Worm (Caenorhabditis elegans) whole organism, L2 larva: ENCODE results near the gene rnp-7.
A peak's percentile ranks its signal among the peaks of the same experiment; 100 is the strongest.

Experiments
- ZK546.5 ChIP-seq: sonication (generic microtip); optimal IDR thresholded peaks from 2 replicates; lab custom pipeline; 2017; ENCODE audit warnings: missing biosample characterization, missing genetic modification characterization
- ama-1 ChIP-seq: fragments of 150-350 bp; optimal IDR thresholded peaks from 2 replicates; lab custom pipeline; 2018; ENCODE audit warnings: inconsistent platforms
- blmp-1 ChIP-seq: sonication (generic microtip); optimal IDR thresholded peaks from 2 replicates; lab custom pipeline; 2017; ENCODE audit warnings: missing genetic modification characterization, mild to moderate bottlenecking, missing compliant biosample characterization, antibody characterized with exemption, moderate library complexity; ENCODE audit not compliant: insufficient read depth
- egl-27 ChIP-seq: sonication (generic microtip); optimal IDR thresholded peaks from 3 replicates; lab custom pipeline; 2017; ENCODE audit warnings: missing biosample characterization, missing genetic modification reagents, missing genetic modification characterization
- lin-13 ChIP-seq: fragments of 150-350 bp; optimal IDR thresholded peaks from 2 replicates; lab custom pipeline; 2014; ENCODE audit warnings: missing biosample characterization, missing genetic modification reagents, missing genetic modification characterization
- lin-39 ChIP-seq: fragments of 150-350 bp; optimal IDR thresholded peaks from 2 replicates; lab custom pipeline; 2014; ENCODE audit warnings: missing biosample characterization, missing genetic modification reagents, missing genetic modification characterization
- nhr-10 ChIP-seq: sonication (generic microtip); optimal IDR thresholded peaks from 2 replicates; lab custom pipeline; 2017; ENCODE audit warnings: missing biosample characterization, missing genetic modification characterization
- nhr-11 ChIP-seq: fragments of 150-350 bp; optimal IDR thresholded peaks from 2 replicates; lab custom pipeline; 2014; ENCODE audit warnings: missing biosample characterization, missing genetic modification characterization
- nhr-21 ChIP-seq: fragments of 150-350 bp; optimal IDR thresholded peaks from 2 replicates; lab custom pipeline; 2014; ENCODE audit warnings: missing biosample characterization, missing genetic modification characterization
- nhr-25 ChIP-seq: fragments of 150-350 bp; sonication (generic microtip); optimal IDR thresholded peaks from 3 replicates; lab custom pipeline; 2014; ENCODE audit warnings: missing biosample characterization, missing genetic modification characterization
- sma-9 ChIP-seq, 2 experiments: fragments of 150-350 bp in 1 of 2; sonication (generic microtip) in 1 of 2; optimal IDR thresholded peaks; 2 replicates each; lab custom pipeline; 2014 to 2016; ENCODE audit warnings: missing genetic modification characterization in 2 of 2, mild to moderate bottlenecking in 1 of 2, missing biosample characterization in 1 of 2, missing compliant biosample characterization in 1 of 2, missing genetic modification reagents in 1 of 2, moderate library complexity in 1 of 2
- snpc-4 ChIP-seq: fragments of 150-350 bp; optimal IDR thresholded peaks from 2 replicates; lab custom pipeline; 2014; ENCODE audit warnings: missing biosample characterization, missing genetic modification characterization
- unc-55 ChIP-seq: fragments of 150-350 bp; sonication (generic microtip); optimal IDR thresholded peaks from 3 replicates; lab custom pipeline; 2014; ENCODE audit warnings: missing biosample characterization, missing genetic modification reagents, missing genetic modification characterization
- unc-62 ChIP-seq: fragments of 150-350 bp; optimal IDR thresholded peaks from 2 replicates; lab custom pipeline; 2014; ENCODE audit warnings: missing biosample characterization, missing genetic modification reagents, missing genetic modification characterization

ce11 chrIII:7140228-7140710, 20.7 kb downstream of the rnp-7 start:
- TF ChIP-seq unc-62 (no peak), ama-1 (lab: Kevin White, UChicago) (peak; percentile 78), blmp-1 (tag; lab: Kevin White, UChicago) (no peak), nhr-21 (tag; lab: Kevin White, UChicago) (peak; percentile 29), egl-27 (tag; lab: Kevin White, UChicago) (no peak), lin-13 (GFP tag; lab: Kevin White, UChicago) (peak; percentile 17), nhr-11 (tag; lab: Kevin White, UChicago) (no peak), sma-9 (GFP tag; optimal IDR thresholded peaks at IDR 0.05; lab: Kevin White, UChicago) (peak; percentile 35), sma-9 (tag; optimal IDR thresholded peaks at IDR 0.05; lab: Kevin White, UChicago) (no peak), nhr-25 (tag; lab: Kevin White, UChicago) (no peak), snpc-4 (peak; percentile 96), ZK546.5 (tag; lab: Kevin White, UChicago) (no peak), nhr-10 (tag; lab: Kevin White, UChicago) (no peak), unc-55 (GFP tag; lab: Kevin White, UChicago) (no peak), lin-39 (tag; lab: Kevin White, UChicago) (no peak)
